Fruit fly (Drosophila melanogaster) whole organism, embryonic: ENCODE measurements around the gene CG9628.

Experiments used
- Aef1 ChIP-seq: fragments of 200-800 bp; sonication (Bioruptor generic); IDR thresholded peaks from 3 replicates; pipeline ENCODE4 v1.3.6; 2022; ENCODE audit warnings: missing biosample characterization, missing genetic modification characterization
- CG1024 ChIP-seq: fragments of 200-800 bp; sonication (Bioruptor generic); IDR thresholded peaks from 2 replicates; pipeline ENCODE4 v1.3.6; 2022; ENCODE audit warnings: missing biosample characterization, missing genetic modification characterization
- CG10321 ChIP-seq: fragments of 200-800 bp; sonication (Bioruptor generic); IDR thresholded peaks from 2 replicates; pipeline ENCODE4 v1.3.6; 2022; ENCODE audit warnings: missing biosample characterization, missing genetic modification characterization
- CG10979 ChIP-seq: fragments of 200-800 bp; sonication (Bioruptor generic); optimal IDR thresholded peaks from 2 replicates; lab custom pipeline; 2018; ENCODE audit warnings: missing biosample characterization, mild to moderate bottlenecking, missing genetic modification characterization, moderate library complexity
- CG11398 ChIP-seq: fragments of 200-800 bp; sonication (Bioruptor generic); optimal IDR thresholded peaks from 2 replicates; lab custom pipeline; 2016; ENCODE audit warnings: missing biosample characterization, missing genetic modification characterization
- CG12219 ChIP-seq: fragments of 200-800 bp; sonication (Bioruptor generic); optimal IDR thresholded peaks from 3 replicates; lab custom pipeline; 2018; ENCODE audit warnings: missing biosample characterization, mild to moderate bottlenecking, missing genetic modification characterization
- CG13287 ChIP-seq: fragments of 200-800 bp; sonication (Bioruptor generic); IDR thresholded peaks from 2 replicates; pipeline ENCODE4 v1.3.6; 2022; ENCODE audit warnings: missing biosample characterization, missing genetic modification characterization; ENCODE audit not compliant: partially characterized antibody
- CG14965 ChIP-seq: fragments of 200-800 bp; sonication (Bioruptor generic); optimal IDR thresholded peaks from 2 replicates; lab custom pipeline; 2016; ENCODE audit warnings: missing biosample characterization, missing genetic modification characterization, borderline replicate concordance
- CG1603 ChIP-seq: fragments of 200-800 bp; sonication (Bioruptor generic); optimal IDR thresholded peaks from 2 replicates; lab custom pipeline; 2019; ENCODE audit warnings: missing biosample characterization, mild to moderate bottlenecking, missing genetic modification characterization, moderate library complexity
- CG16813 ChIP-seq: fragments of 200-800 bp; sonication (Bioruptor generic); IDR thresholded peaks from 3 replicates; pipeline ENCODE4 v1.3.6; 2022; ENCODE audit warnings: missing biosample characterization, missing genetic modification characterization; ENCODE audit not compliant: partially characterized antibody
- CG16815 ChIP-seq: fragments of 200-800 bp; sonication (Bioruptor generic); optimal IDR thresholded peaks from 3 replicates; lab custom pipeline; 2017; ENCODE audit warnings: missing biosample characterization, mild to moderate bottlenecking, missing genetic modification characterization
- CG17829 ChIP-seq: fragments of 200-800 bp; optimal IDR thresholded peaks from 2 replicates; lab custom pipeline; 2019; ENCODE audit warnings: missing biosample characterization, mild to moderate bottlenecking, missing genetic modification characterization, moderate library complexity
- CG18262 ChIP-seq: fragments of 200-800 bp; optimal IDR thresholded peaks from 3 replicates; lab custom pipeline; 2019; ENCODE audit warnings: missing biosample characterization, mild to moderate bottlenecking, missing genetic modification characterization, moderate library complexity
- CG18599 ChIP-seq: fragments of 200-800 bp; sonication (Bioruptor generic); optimal IDR thresholded peaks from 3 replicates; lab custom pipeline; 2017; ENCODE audit warnings: missing biosample characterization, missing genetic modification characterization, mild to moderate bottlenecking, moderate library complexity, missing genetic modification reagents
- CG31365 ChIP-seq: fragments of 200-800 bp; sonication (Bioruptor generic); optimal IDR thresholded peaks from 2 replicates; lab custom pipeline; 2018; ENCODE audit warnings: missing biosample characterization, mild to moderate bottlenecking, missing genetic modification characterization
- CG32767 ChIP-seq: fragments of 200-800 bp; sonication (Bioruptor generic); IDR thresholded peaks from 2 replicates; pipeline ENCODE4 v1.3.6; 2022; ENCODE audit warnings: missing biosample characterization, missing genetic modification characterization
- CG33213 ChIP-seq: fragments of 200-800 bp; sonication (Bioruptor generic); optimal IDR thresholded peaks from 3 replicates; lab custom pipeline; 2016; ENCODE audit warnings: missing biosample characterization, missing genetic modification characterization
- CG3407 ChIP-seq: fragments of 200-800 bp; sonication (Bioruptor generic); optimal IDR thresholded peaks from 2 replicates; lab custom pipeline; 2018; ENCODE audit warnings: missing biosample characterization, mild to moderate bottlenecking, missing genetic modification characterization
- CG34376 ChIP-seq: fragments of 200-800 bp; sonication (Bioruptor generic); optimal IDR thresholded peaks from 2 replicates; lab custom pipeline; 2018; ENCODE audit warnings: missing biosample characterization, mild to moderate bottlenecking, missing genetic modification characterization
- CG4282 ChIP-seq: fragments of 200-800 bp; sonication (Bioruptor generic); optimal IDR thresholded peaks from 2 replicates; lab custom pipeline; 2016; ENCODE audit warnings: missing biosample characterization, missing genetic modification characterization
- CG6254 ChIP-seq: fragments of 200-800 bp; sonication (Bioruptor generic); optimal IDR thresholded peaks from 3 replicates; lab custom pipeline; 2017; ENCODE audit warnings: mild to moderate bottlenecking, missing biosample characterization, missing genetic modification reagents, missing genetic modification characterization
- CG7745 ChIP-seq: fragments of 200-800 bp; sonication (Bioruptor generic); optimal IDR thresholded peaks from 2 replicates; lab custom pipeline; 2018; ENCODE audit warnings: missing biosample characterization, mild to moderate bottlenecking, missing genetic modification characterization, moderate library complexity
- CG9817 ChIP-seq: fragments of 200-800 bp; sonication (Bioruptor generic); optimal IDR thresholded peaks from 2 replicates; lab custom pipeline; 2018; ENCODE audit warnings: missing biosample characterization, mild to moderate bottlenecking, missing genetic modification characterization, moderate library complexity
- Dip2 ChIP-seq: fragments of 200-800 bp; sonication (Bioruptor generic); IDR thresholded peaks from 2 replicates; pipeline ENCODE4 v1.3.6; 2022; ENCODE audit warnings: missing biosample characterization, missing genetic modification characterization
- E2f2 ChIP-seq: fragments of 200-800 bp; sonication (Bioruptor generic); IDR thresholded peaks from 2 replicates; pipeline ENCODE4 v1.3.6; 2022; ENCODE audit warnings: missing biosample characterization, missing genetic modification characterization
- Fer2 ChIP-seq: fragments of 200-800 bp; sonication (Bioruptor generic); optimal IDR thresholded peaks from 2 replicates; lab custom pipeline; 2018; ENCODE audit warnings: missing biosample characterization, mild to moderate bottlenecking, missing genetic modification characterization, moderate library complexity
- Jarid2 ChIP-seq: fragments of 200-800 bp; sonication (Bioruptor generic); optimal IDR thresholded peaks from 3 replicates; lab custom pipeline; 2017; ENCODE audit warnings: mild to moderate bottlenecking, missing biosample characterization, missing genetic modification reagents, missing genetic modification characterization
- NFAT ChIP-seq: fragments of 200-800 bp; sonication (Bioruptor generic); IDR thresholded peaks from 2 replicates; pipeline ENCODE4 v1.3.6; 2022; ENCODE audit warnings: missing biosample characterization, missing genetic modification characterization
- Oli ChIP-seq: fragments of 200-800 bp; sonication (Bioruptor generic); optimal IDR thresholded peaks from 2 replicates; lab custom pipeline; 2018; ENCODE audit warnings: missing biosample characterization, mild to moderate bottlenecking, missing genetic modification characterization, moderate library complexity
- Rfx ChIP-seq: fragments of 200-800 bp; sonication (Bioruptor generic); IDR thresholded peaks from 2 replicates; pipeline ENCODE4 v1.3.6; 2022; ENCODE audit warnings: missing biosample characterization, missing genetic modification characterization
- bcd ChIP-seq: fragments of 200-800 bp; sonication (Bioruptor generic); optimal IDR thresholded peaks from 2 replicates; lab custom pipeline; 2017; ENCODE audit warnings: missing biosample characterization, mild to moderate bottlenecking, missing genetic modification characterization
- ci ChIP-seq: fragments of 200-800 bp; sonication (Bioruptor generic); IDR thresholded peaks from 3 replicates; pipeline ENCODE4 v1.3.6; 2022; ENCODE audit warnings: missing biosample characterization, missing genetic modification characterization
- crc ChIP-seq: fragments of 200-800 bp; sonication (Bioruptor generic); optimal IDR thresholded peaks from 2 replicates; lab custom pipeline; 2016; ENCODE audit warnings: missing biosample characterization, missing genetic modification characterization
- danr ChIP-seq: fragments of 200-800 bp; sonication (Bioruptor generic); IDR thresholded peaks from 2 replicates; pipeline ENCODE4 v1.3.6; 2022; ENCODE audit warnings: missing biosample characterization, missing genetic modification characterization
- dmrt11E ChIP-seq: fragments of 200-800 bp; sonication (Bioruptor generic); optimal IDR thresholded peaks from 3 replicates; lab custom pipeline; 2018; ENCODE audit warnings: missing biosample characterization, mild to moderate bottlenecking, missing genetic modification characterization, moderate library complexity
- emc ChIP-seq: fragments of 200-800 bp; sonication (Bioruptor generic); optimal IDR thresholded peaks from 2 replicates; lab custom pipeline; 2016; ENCODE audit warnings: missing biosample characterization, missing genetic modification characterization
- ewg ChIP-seq: fragments of 200-800 bp; sonication (Bioruptor generic); optimal IDR thresholded peaks from 3 replicates; lab custom pipeline; 2017; ENCODE audit warnings: mild to moderate bottlenecking, missing biosample characterization, missing genetic modification reagents, missing genetic modification characterization
- fd102C ChIP-seq: fragments of 200-800 bp; sonication (Bioruptor generic); optimal IDR thresholded peaks from 2 replicates; lab custom pipeline; 2018; ENCODE audit warnings: missing biosample characterization, mild to moderate bottlenecking, missing genetic modification characterization, moderate library complexity
- fd64A ChIP-seq: fragments of 200-800 bp; sonication (Bioruptor generic); optimal IDR thresholded peaks from 3 replicates; lab custom pipeline; 2018; ENCODE audit warnings: missing biosample characterization, mild to moderate bottlenecking, missing genetic modification characterization
- fd96Cb ChIP-seq: fragments of 200-800 bp; sonication (Bioruptor generic); optimal IDR thresholded peaks from 2 replicates; lab custom pipeline; 2018; ENCODE audit warnings: missing biosample characterization, mild to moderate bottlenecking, missing genetic modification characterization, moderate library complexity
- mld ChIP-seq: fragments of 200-800 bp; sonication (Bioruptor generic); IDR thresholded peaks from 3 replicates; pipeline ENCODE4 v1.3.6; 2022; ENCODE audit warnings: missing biosample characterization, missing genetic modification characterization; ENCODE audit not compliant: partially characterized antibody
- odd ChIP-seq: fragments of 200-800 bp; sonication (Bioruptor generic); optimal IDR thresholded peaks from 2 replicates; lab custom pipeline; 2017; ENCODE audit warnings: missing biosample characterization, mild to moderate bottlenecking, missing genetic modification characterization
- otp ChIP-seq: fragments of 200-800 bp; sonication (Bioruptor generic); IDR thresholded peaks from 3 replicates; pipeline ENCODE4, ENCODE4 v1.3.6; 2022; ENCODE audit warnings: missing biosample characterization, missing genetic modification characterization
- pita ChIP-seq: fragments of 200-800 bp; sonication (Bioruptor generic); optimal IDR thresholded peaks from 2 replicates; lab custom pipeline; 2017; ENCODE audit warnings: missing biosample characterization, mild to moderate bottlenecking, missing genetic modification characterization
- schlank ChIP-seq: fragments of 200-800 bp; sonication (Bioruptor generic); optimal IDR thresholded peaks from 2 replicates; lab custom pipeline; 2018; ENCODE audit warnings: missing biosample characterization, mild to moderate bottlenecking, missing genetic modification characterization
- sim ChIP-seq: fragments of 200-800 bp; sonication (Bioruptor generic); IDR thresholded peaks from 2 replicates; pipeline ENCODE4 v1.3.6; 2022; ENCODE audit warnings: missing biosample characterization, missing genetic modification characterization
- twi ChIP-seq: fragments of 200-800 bp; optimal IDR thresholded peaks from 2 replicates; lab custom pipeline; 2019; ENCODE audit warnings: missing biosample characterization, mild to moderate bottlenecking, missing genetic modification characterization, moderate library complexity
- unpg ChIP-seq: fragments of 200-800 bp; sonication (Bioruptor generic); optimal IDR thresholded peaks from 3 replicates; lab custom pipeline; 2018; ENCODE audit warnings: missing biosample characterization, mild to moderate bottlenecking, missing genetic modification characterization, moderate library complexity
- usp ChIP-seq: fragments of >200 bp; optimal IDR thresholded peaks from 2 replicates; lab custom pipeline; 2017; ENCODE audit warnings: missing biosample characterization, missing genetic modification characterization
- z ChIP-seq: fragments of 200-800 bp; sonication (Bioruptor generic); IDR thresholded peaks from 3 replicates; pipeline ENCODE4 v1.3.6; 2022; ENCODE audit warnings: missing biosample characterization, missing genetic modification characterization

The CG9628 gene

dm6 chr3L:14622457-14622899 lies at the start of gene CG9628 (continued):
- TF ChIP-seq CG4282 (GFP tag; lab: Kevin White, UChicago) (no peak), Jarid2 (peak; percentile 32), odd (no peak), NFAT (GFP tag; lab: Robert Waterston, UW) (no peak), CG14965 (GFP tag; lab: Kevin White, UChicago) (no peak), emc (GFP tag; lab: Kevin White, UChicago) (no peak), usp (GFP tag; lab: Kevin White, UChicago) (no peak), schlank (tag; lab: Kevin White, UChicago) (no peak), sim (no peak), unpg (GFP tag; lab: Kevin White, UChicago) (peak; percentile 4), CG10321 (GFP tag; lab: Robert Waterston, UW) (no peak), Fer2 (tag; lab: Kevin White, UChicago) (no peak), otp (GFP tag; lab: Robert Waterston, UW) (no peak), fd96Cb (peak; percentile 15), fd102C (GFP tag; lab: Kevin White, UChicago) (no peak), CG7745 (no peak), CG16815 (GFP tag; lab: Kevin White, UChicago) (no peak), CG10979 (peak; percentile 37), CG17829 (no peak), CG33213 (GFP tag; lab: Kevin White, UChicago) (no peak), CG1603 (peak; percentile 15), ewg (GFP tag; lab: Kevin White, UChicago) (no peak), danr (GFP tag; lab: Robert Waterston, UW) (no peak), CG11398 (GFP tag; lab: Kevin White, UChicago) (no peak), CG16813 (no peak), ci (peak; percentile 43; the same call in 1 of the 3 replicates), Aef1 (0 out of 3 replicates have a peak, but pooled peaks have one; percentile 9), fd64A (GFP tag; lab: Kevin White, UChicago) (no peak), CG18262 (tag; lab: Kevin White, UChicago) (peak; percentile 5), bcd (GFP tag; lab: Kevin White, UChicago) (no peak), pita (GFP tag; lab: Kevin White, UChicago) (no peak), CG31365 (no peak), CG34376 (GFP tag; lab: Kevin White, UChicago) (peak; percentile 16), CG32767 (no peak), CG1024 (GFP tag; lab: Robert Waterston, UW) (peak; percentile 49; the same call in 1 of the 2 replicates), Rfx (GFP tag; lab: Robert Waterston, UW) (peak; percentile 24; the same call in 1 of the 2 replicates), z (GFP tag; lab: Robert Waterston, UW) (no peak), crc (GFP tag; lab: Kevin White, UChicago) (no peak), CG18599 (GFP tag; lab: Kevin White, UChicago) (peak; percentile 50), CG12219 (GFP tag; lab: Kevin White, UChicago) (no peak), E2f2 (peak; percentile 38; the same call in 1 of the 2 replicates), mld (no peak), twi (tag; lab: Kevin White, UChicago) (no peak), Dip2 (GFP tag; lab: Robert Waterston, UW) (no peak), dmrt11E (tag; lab: Kevin White, UChicago) (no peak), CG6254 (peak; percentile 16), CG13287 (GFP tag; lab: Robert Waterston, UW) (peak; percentile 46; the same call in 1 of the 2 replicates), CG9817 (tag; lab: Kevin White, UChicago) (no peak), CG3407 (no peak), Oli (tag; lab: Kevin White, UChicago) (no peak)
